Worm (Caenorhabditis elegans) whole organism, L4/young adult: ENCODE measurements around the gene F07C3.9.
A peak's percentile ranks its signal among the peaks of the same experiment; 100 is the strongest.

Source experiments
- dao-5 ChIP-seq: sonication (generic microtip); optimal IDR thresholded peaks from 2 replicates; lab custom pipeline; 2016; ENCODE audit warnings: missing genotype, missing genetic modification characterization, moderate library complexity, missing compliant biosample characterization
- him-1 ChIP-seq: sonication (generic microtip); optimal IDR thresholded peaks from 2 replicates; lab custom pipeline; 2016; ENCODE audit warnings: missing genotype, missing genetic modification reagents, missing genetic modification characterization, missing compliant biosample characterization

- TF ChIP-seq him-1 (tag; lab: Kevin White, UChicago), result peak; percentile 23
- no peak for TF ChIP-seq dao-5 (tag; lab: Kevin White, UChicago)
Measured at ce11 chrV:9225675-9226144, 28.7 kb downstream of the F07C3.9 start, which contains the start of gene F07C3.2.
